Fruit fly (Drosophila melanogaster) whole organism, prepupa: ENCODE measurements around the gene CG13126.

Experiments used
- Blimp-1 ChIP-seq: fragments of 200-800 bp; sonication (Bioruptor generic); optimal IDR thresholded peaks from 3 replicates; lab custom pipeline; 2017; ENCODE audit warnings: missing biosample characterization, missing genetic modification characterization, mild to moderate bottlenecking, moderate library complexity, missing genetic modification reagents
- CG10631 ChIP-seq: fragments of 200-800 bp; sonication (Bioruptor generic); optimal IDR thresholded peaks from 2 replicates; lab custom pipeline; 2016; ENCODE audit warnings: missing biosample characterization, missing genetic modification characterization
- CG10669 ChIP-seq: fragments of 200-800 bp; sonication (Bioruptor generic); optimal IDR thresholded peaks from 3 replicates; lab custom pipeline; 2018; ENCODE audit warnings: missing biosample characterization, mild to moderate bottlenecking, missing genetic modification characterization, moderate library complexity
- CG11294 ChIP-seq: fragments of 200-800 bp; sonication (Bioruptor generic); IDR thresholded peaks from 2 replicates; pipeline ENCODE4 v1.3.6; 2022; ENCODE audit warnings: missing biosample characterization, missing genetic modification characterization
- CG11762 ChIP-seq: fragments of 200-800 bp; sonication (Bioruptor generic); optimal IDR thresholded peaks from 3 replicates; lab custom pipeline; 2016; ENCODE audit warnings: missing biosample characterization, missing genetic modification characterization; ENCODE audit not compliant: insufficient read depth
- CG11902 ChIP-seq: fragments of 200-800 bp; sonication (Bioruptor generic); optimal IDR thresholded peaks from 3 replicates; lab custom pipeline; 2016; ENCODE audit warnings: missing biosample characterization, missing genetic modification characterization
- CG15336 ChIP-seq: fragments of 200-800 bp; sonication (Bioruptor generic); IDR thresholded peaks from 2 replicates; pipeline ENCODE4 v1.3.6; 2022; ENCODE audit warnings: missing biosample characterization, missing genetic modification characterization
- CG1621 ChIP-seq: fragments of 200-800 bp; sonication (Bioruptor generic); optimal IDR thresholded peaks from 3 replicates; lab custom pipeline; 2018; ENCODE audit warnings: missing biosample characterization, mild to moderate bottlenecking, missing genetic modification characterization
- CG16779 ChIP-seq: fragments of 200-800 bp; sonication (Bioruptor generic); optimal IDR thresholded peaks from 3 replicates; lab custom pipeline; 2017; ENCODE audit warnings: missing biosample characterization, mild to moderate bottlenecking, missing genetic modification characterization
- CG3032 ChIP-seq: fragments of 200-800 bp; optimal IDR thresholded peaks from 2 replicates; lab custom pipeline; 2019; ENCODE audit warnings: missing biosample characterization, mild to moderate bottlenecking, missing genetic modification characterization, moderate library complexity
- CG31627 ChIP-seq: fragments of 200-800 bp; sonication (Bioruptor generic); optimal IDR thresholded peaks from 3 replicates; lab custom pipeline; 2016; ENCODE audit warnings: missing biosample characterization, missing genetic modification characterization
- CG32006 ChIP-seq: fragments of 200-800 bp; sonication (Bioruptor generic); optimal IDR thresholded peaks from 3 replicates; lab custom pipeline; 2017; ENCODE audit warnings: missing biosample characterization, mild to moderate bottlenecking, missing genetic modification characterization
- CG34406 ChIP-seq: fragments of 200-800 bp; sonication (Bioruptor generic); optimal IDR thresholded peaks from 3 replicates; lab custom pipeline; 2016; ENCODE audit warnings: missing biosample characterization, missing genetic modification characterization
- CG6276 ChIP-seq: fragments of 200-800 bp; sonication (Bioruptor generic); optimal IDR thresholded peaks from 2 replicates; lab custom pipeline; 2017; ENCODE audit warnings: missing biosample characterization, mild to moderate bottlenecking, missing genetic modification characterization
- CG6792 ChIP-seq: fragments of 200-800 bp; sonication (Bioruptor generic); optimal IDR thresholded peaks from 3 replicates; lab custom pipeline; 2016; ENCODE audit warnings: missing biosample characterization, missing genetic modification characterization
- CG6808 ChIP-seq: fragments of 200-800 bp; sonication (Bioruptor generic); optimal IDR thresholded peaks from 3 replicates; lab custom pipeline; 2017; ENCODE audit warnings: missing biosample characterization, missing genetic modification characterization, mild to moderate bottlenecking, moderate library complexity, missing genetic modification reagents
- CG6854 ChIP-seq: fragments of 200-800 bp; sonication (Bioruptor generic); optimal IDR thresholded peaks from 2 replicates; lab custom pipeline; 2017; ENCODE audit warnings: missing biosample characterization, mild to moderate bottlenecking, missing genetic modification characterization
- CG7368 ChIP-seq: fragments of 200-800 bp; sonication (Bioruptor generic); optimal IDR thresholded peaks from 3 replicates; lab custom pipeline; 2016; ENCODE audit warnings: missing biosample characterization, missing genetic modification characterization
- CG8119 ChIP-seq: fragments of 200-800 bp; sonication (Bioruptor generic); IDR thresholded peaks from 3 replicates; pipeline ENCODE4 v1.3.6; 2022; ENCODE audit warnings: missing biosample characterization, missing genetic modification characterization
- CG8319 ChIP-seq: fragments of 200-800 bp; sonication (Bioruptor generic); optimal IDR thresholded peaks from 3 replicates; lab custom pipeline; 2016; ENCODE audit warnings: missing biosample characterization, missing genetic modification characterization
- CG8632 ChIP-seq: fragments of 200-800 bp; sonication (Bioruptor generic); optimal IDR thresholded peaks from 3 replicates; lab custom pipeline; 2016; ENCODE audit warnings: missing biosample characterization, missing genetic modification characterization
- CG9139 ChIP-seq: fragments of 200-800 bp; sonication (Bioruptor generic); optimal IDR thresholded peaks from 3 replicates; lab custom pipeline; 2017; ENCODE audit warnings: missing biosample characterization, mild to moderate bottlenecking, missing genetic modification characterization
- Eip75B ChIP-seq: fragments of 200-800 bp; sonication (Bioruptor generic); optimal IDR thresholded peaks from 3 replicates; lab custom pipeline; 2016; ENCODE audit warnings: missing biosample characterization, missing genetic modification characterization
- Eip78C ChIP-seq: fragments of 200-800 bp; sonication (Bioruptor generic); peaks from one replicate; lab custom pipeline; 2016; ENCODE audit warnings: missing biosample characterization, missing genetic modification characterization
- Eip93F ChIP-seq: fragments of 200-800 bp; sonication (Bioruptor generic); optimal IDR thresholded peaks from 2 replicates; lab custom pipeline; 2016; ENCODE audit warnings: missing biosample characterization, mild to moderate bottlenecking, missing genetic modification characterization
- Ets21C ChIP-seq: fragments of 200-800 bp; sonication (Bioruptor generic); optimal IDR thresholded peaks from 3 replicates; lab custom pipeline; 2016; ENCODE audit warnings: missing biosample characterization, missing genetic modification characterization
- Ets96B ChIP-seq: fragments of 200-800 bp; optimal IDR thresholded peaks from 2 replicates; lab custom pipeline; 2019; ENCODE audit warnings: missing biosample characterization, mild to moderate bottlenecking, missing genetic modification characterization, moderate library complexity
- Gug ChIP-seq: fragments of 200-800 bp; sonication (Bioruptor generic); IDR thresholded peaks from 2 replicates; pipeline ENCODE4 v1.3.6; 2022; ENCODE audit warnings: missing biosample characterization, missing genetic modification characterization
- Hr38 ChIP-seq: sonication (Bioruptor generic); optimal IDR thresholded peaks from 2 replicates; lab custom pipeline; 2016; ENCODE audit warnings: missing biosample characterization, missing genetic modification characterization
- Hr39 ChIP-seq: fragments of 200-800 bp; sonication (Bioruptor generic); optimal IDR thresholded peaks from 2 replicates; lab custom pipeline; 2016; ENCODE audit warnings: missing biosample characterization, missing genetic modification characterization
- Hr4 ChIP-seq: fragments of 200-800 bp; sonication (Bioruptor generic); optimal IDR thresholded peaks from 3 replicates; lab custom pipeline; 2016; ENCODE audit warnings: missing biosample characterization, missing genetic modification characterization
- Lpt ChIP-seq: fragments of 200-800 bp; sonication (Bioruptor generic); optimal IDR thresholded peaks from 3 replicates; lab custom pipeline; 2016; ENCODE audit warnings: missing biosample characterization, missing genetic modification characterization
- Met ChIP-seq: fragments of 200-800 bp; sonication (Bioruptor generic); optimal IDR thresholded peaks from 3 replicates; lab custom pipeline; 2016; ENCODE audit warnings: missing biosample characterization, missing genetic modification characterization
- OdsH ChIP-seq: fragments of 200-800 bp; sonication (Bioruptor generic); optimal IDR thresholded peaks from 3 replicates; lab custom pipeline; 2016; ENCODE audit warnings: missing biosample characterization, missing genetic modification characterization
- Smox ChIP-seq: fragments of 200-800 bp; sonication (Bioruptor generic); optimal IDR thresholded peaks from 3 replicates; lab custom pipeline; 2016; ENCODE audit warnings: missing biosample characterization, missing genetic modification characterization
- Sox14 ChIP-seq: fragments of 200-800 bp; sonication (Bioruptor generic); optimal IDR thresholded peaks from 3 replicates; lab custom pipeline; 2016; ENCODE audit warnings: missing biosample characterization, missing genetic modification characterization
- Sox15 ChIP-seq: fragments of 200-800 bp; sonication (Bioruptor generic); optimal IDR thresholded peaks from 3 replicates; lab custom pipeline; 2016; ENCODE audit warnings: missing biosample characterization, missing genetic modification characterization
- achi ChIP-seq: fragments of 200-800 bp; sonication (Bioruptor generic); optimal IDR thresholded peaks from 3 replicates; lab custom pipeline; 2016; ENCODE audit warnings: missing biosample characterization, missing genetic modification characterization
- acj6 ChIP-seq: fragments of 200-800 bp; sonication (Bioruptor generic); optimal IDR thresholded peaks from 3 replicates; lab custom pipeline; 2016; ENCODE audit warnings: missing biosample characterization, missing genetic modification characterization
- cyc ChIP-seq: fragments of 200-800 bp; sonication (Bioruptor generic); optimal IDR thresholded peaks from 3 replicates; lab custom pipeline; 2016; ENCODE audit warnings: missing biosample characterization, missing genetic modification characterization
- dac ChIP-seq: fragments of 200-800 bp; sonication (Bioruptor generic); optimal IDR thresholded peaks from 2 replicates; lab custom pipeline; 2017; ENCODE audit warnings: missing biosample characterization, mild to moderate bottlenecking, missing genetic modification characterization
- dsx ChIP-seq: fragments of 200-800 bp; optimal IDR thresholded peaks from 3 replicates; lab custom pipeline; 2019; ENCODE audit warnings: missing biosample characterization, mild to moderate bottlenecking, missing genetic modification characterization, moderate library complexity; ENCODE audit not compliant: poor library complexity, severe bottlenecking
- eg ChIP-seq: fragments of 200-800 bp; sonication (Bioruptor generic); IDR thresholded peaks from 3 replicates; pipeline ENCODE4 v1.3.6; 2022; ENCODE audit warnings: missing biosample characterization, missing genetic modification characterization
- esn ChIP-seq: fragments of 200-800 bp; sonication (Bioruptor generic); optimal IDR thresholded peaks from 2 replicates; lab custom pipeline; 2016; ENCODE audit warnings: missing biosample characterization, mild to moderate bottlenecking, missing genetic modification characterization, moderate library complexity
- fd59A ChIP-seq: fragments of 200-800 bp; sonication (Bioruptor generic); optimal IDR thresholded peaks from 2 replicates; lab custom pipeline; 2017; ENCODE audit warnings: missing biosample characterization, mild to moderate bottlenecking, missing genetic modification characterization, missing genetic modification reagents
- fkh ChIP-seq: fragments of 200-800 bp; sonication (Bioruptor generic); optimal IDR thresholded peaks from 3 replicates; lab custom pipeline; 2017; ENCODE audit warnings: missing biosample characterization, mild to moderate bottlenecking, missing genetic modification characterization, moderate library complexity
- net ChIP-seq: fragments of 200-800 bp; sonication (Bioruptor generic); optimal IDR thresholded peaks from 3 replicates; lab custom pipeline; 2016; ENCODE audit warnings: missing biosample characterization, missing genetic modification characterization
- pdm3 ChIP-seq: fragments of 200-800 bp; sonication (Bioruptor generic); optimal IDR thresholded peaks from 3 replicates; lab custom pipeline; 2016; ENCODE audit warnings: missing biosample characterization, missing genetic modification characterization
- salr ChIP-seq, 2 experiments: fragments of 200-800 bp; sonication (Bioruptor generic); optimal IDR thresholded peaks; 3 replicates each; lab custom pipeline; 2016 to 2018; ENCODE audit warnings: missing biosample characterization in 2 of 2, missing genetic modification characterization in 2 of 2, mild to moderate bottlenecking in 1 of 2
- spab ChIP-seq: fragments of 200-800 bp; sonication (Bioruptor generic); optimal IDR thresholded peaks from 2 replicates; lab custom pipeline; 2017; ENCODE audit warnings: missing biosample characterization, mild to moderate bottlenecking, missing genetic modification characterization, missing genetic modification reagents
- ss ChIP-seq, 2 experiments: fragments of 200-800 bp; sonication (Bioruptor generic); optimal IDR thresholded peaks; 2 replicates in 1 of 2; 3 replicates in 1 of 2; lab custom pipeline; 2017 to 2018; ENCODE audit warnings: mild to moderate bottlenecking in 2 of 2, missing biosample characterization in 2 of 2, missing genetic modification characterization in 2 of 2, moderate library complexity in 1 of 2
- svp ChIP-seq: fragments of 200-800 bp; sonication (Bioruptor generic); peaks from one replicate; lab custom pipeline; 2016; ENCODE audit warnings: missing biosample characterization, missing genetic modification characterization
- topi ChIP-seq: fragments of 200-800 bp; sonication (Bioruptor generic); optimal IDR thresholded peaks from 3 replicates; lab custom pipeline; 2016; ENCODE audit warnings: missing biosample characterization, missing genetic modification characterization

Gene CG13126

dm6 chr2L:9906641-9907040, 47.3 kb downstream of the CG13126 start:
- TF ChIP-seq CG7368 (peak; percentile 7), CG16779 (tag; lab: Kevin White, UChicago) (no peak), Ets21C (GFP tag; lab: Kevin White, UChicago) (no peak), CG8119 (GFP tag; lab: Robert Waterston, UW) (no peak), Hr4 (GFP tag; lab: Kevin White, UChicago) (peak; percentile 39), CG15336 (peak; percentile 50; the same call in 1 of the 2 replicates), Smox (GFP tag; lab: Kevin White, UChicago) (no peak), CG31627 (GFP tag; lab: Kevin White, UChicago) (no peak), spab (no peak), dsx (GFP tag; lab: Kevin White, UChicago) (peak; percentile 6), Hr38 (GFP tag; lab: Kevin White, UChicago) (no peak), svp (GFP tag; lab: Kevin White, UChicago) (no peak), Eip93F (GFP tag; lab: Kevin White, UChicago) (no peak), Eip75B (GFP tag; lab: Kevin White, UChicago) (no peak), CG11762 (GFP tag; lab: Kevin White, UChicago) (no peak), salr (GFP tag; optimal IDR thresholded peaks at IDR 0.05; lab: Kevin White, UChicago) (no peak), CG6276 (GFP tag; lab: Kevin White, UChicago) (peak; percentile 29), Gug (peak; percentile 69), eg (GFP tag; lab: Robert Waterston, UW) (peak; percentile 74), CG1621 (no peak), CG3032 (tag; lab: Kevin White, UChicago) (peak; percentile 47), CG10631 (peak; percentile 18), Hr39 (no peak), CG9139 (GFP tag; lab: Kevin White, UChicago) (no peak), Sox14 (GFP tag; lab: Kevin White, UChicago) (no peak), Eip78C (GFP tag; lab: Kevin White, UChicago) (peak; percentile 71), Met (no peak), CG6808 (GFP tag; lab: Kevin White, UChicago) (no peak), CG34406 (GFP tag; lab: Kevin White, UChicago) (no peak), pdm3 (GFP tag; lab: Kevin White, UChicago) (no peak), dac (GFP tag; lab: Kevin White, UChicago) (no peak), Sox15 (GFP tag; lab: Kevin White, UChicago) (no peak), OdsH (no peak), CG10669 (GFP tag; lab: Kevin White, UChicago) (peak; percentile 32), CG11902 (GFP tag; lab: Kevin White, UChicago) (no peak), CG11294 (GFP tag; lab: Robert Waterston, UW) (peak; percentile 66), ss (GFP tag; optimal IDR thresholded peaks at IDR 0.05; lab: Kevin White, UChicago) (no peak), Ets96B (tag; lab: Kevin White, UChicago) (peak; percentile 53), CG6792 (GFP tag; lab: Kevin White, UChicago) (no peak), Blimp-1 (GFP tag; lab: Kevin White, UChicago) (no peak), achi (peak; percentile 30), fkh (GFP tag; lab: Kevin White, UChicago) (no peak), net (GFP tag; lab: Kevin White, UChicago) (peak; percentile 20), cyc (GFP tag; lab: Kevin White, UChicago) (no peak), CG8319 (GFP tag; lab: Kevin White, UChicago) (no peak), esn (GFP tag; lab: Kevin White, UChicago) (no peak), fd59A (GFP tag; lab: Kevin White, UChicago) (no peak), CG32006 (GFP tag; lab: Kevin White, UChicago) (no peak), topi (GFP tag; lab: Kevin White, UChicago) (no peak), CG6854 (GFP tag; lab: Kevin White, UChicago) (no peak), acj6 (GFP tag; lab: Kevin White, UChicago) (no peak), CG8632 (GFP tag; lab: Kevin White, UChicago) (no peak), Lpt (GFP tag; lab: Kevin White, UChicago) (no peak)
